Worm (Caenorhabditis elegans): ENCODE data around the gene cest-9.1.

ce11 chrX:12176394-12176793, 49.6 kb upstream of the cest-9.1 start:
- TF ChIP-seq snpc-4 (tag; optimal IDR thresholded peaks at IDR 0.05) (no peak), lin-13 (tag; optimal IDR thresholded peaks at IDR 0.05) (no peak), unc-62 (GFP tag; optimal IDR thresholded peaks at IDR 0.05) (peak; percentile 42), nhr-12 (tag; optimal IDR thresholded peaks at IDR 0.05) (no peak), sptf-1 (tag; optimal IDR thresholded peaks at IDR 0.05) (no peak), unc-39 (tag; optimal IDR thresholded peaks at IDR 0.05) (no peak), ceh-83 (GFP tag; optimal IDR thresholded peaks at IDR 0.05) (no peak), mab-5 (tag; optimal IDR thresholded peaks at IDR 0.05) (no peak)
